Fruit fly (Drosophila melanogaster) whole organism, embryonic: ENCODE data around the gene CG13833.

ENCODE experiments used
- Blimp-1 ChIP-seq: fragments of 200-800 bp; sonication (Bioruptor generic); optimal IDR thresholded peaks from 3 replicates; lab custom pipeline; 2018; ENCODE audit warnings: missing biosample characterization, missing genetic modification characterization, mild to moderate bottlenecking, moderate library complexity, missing genetic modification reagents
- CG10267 ChIP-seq: fragments of 200-800 bp; sonication (Bioruptor generic); optimal IDR thresholded peaks from 2 replicates; lab custom pipeline; 2018; ENCODE audit warnings: missing biosample characterization, mild to moderate bottlenecking, missing genetic modification characterization, moderate library complexity
- CG10366 ChIP-seq: fragments of 200-800 bp; sonication (Bioruptor generic); IDR thresholded peaks from 2 replicates; pipeline ENCODE4 v1.3.6; 2022; ENCODE audit warnings: missing biosample characterization, missing genetic modification characterization
- CG11560 ChIP-seq: fragments of 200-800 bp; sonication (Bioruptor generic); IDR thresholded peaks from 3 replicates; pipeline ENCODE4 v1.3.6; 2022; ENCODE audit warnings: missing biosample characterization, missing genetic modification characterization
- CG11695 ChIP-seq: fragments of 200-800 bp; sonication (Bioruptor generic); IDR thresholded peaks from 3 replicates; pipeline ENCODE4 v1.3.6; 2022; ENCODE audit warnings: missing biosample characterization, missing genetic modification characterization
- CG14667 ChIP-seq: fragments of 200-800 bp; sonication (Bioruptor generic); IDR thresholded peaks from 2 replicates; pipeline ENCODE4 v1.3.6; 2022; ENCODE audit warnings: missing biosample characterization, missing genetic modification characterization
- CG14710 ChIP-seq: fragments of 200-800 bp; sonication (Bioruptor generic); optimal IDR thresholded peaks from 3 replicates; lab custom pipeline; 2019; ENCODE audit warnings: missing biosample characterization, mild to moderate bottlenecking, missing genetic modification characterization, moderate library complexity
- CG15601 ChIP-seq: fragments of 200-800 bp; sonication (Bioruptor generic); optimal IDR thresholded peaks from 3 replicates; lab custom pipeline; 2019; ENCODE audit warnings: missing biosample characterization, mild to moderate bottlenecking, missing genetic modification characterization, moderate library complexity
- CG1602 ChIP-seq: fragments of 200-800 bp; sonication (Bioruptor generic); optimal IDR thresholded peaks from 3 replicates; lab custom pipeline; 2016; ENCODE audit warnings: missing biosample characterization, missing genetic modification characterization
- CG2889 ChIP-seq: fragments of 200-800 bp; sonication (Bioruptor generic); IDR thresholded peaks from 3 replicates; pipeline ENCODE4 v1.3.6; 2022; ENCODE audit warnings: missing biosample characterization, missing genetic modification characterization
- CG30403 ChIP-seq: fragments of 200-800 bp; sonication (Bioruptor generic); optimal IDR thresholded peaks from 3 replicates; lab custom pipeline; 2016; ENCODE audit warnings: missing biosample characterization, missing genetic modification characterization
- CG31365 ChIP-seq: fragments of 200-800 bp; sonication (Bioruptor generic); optimal IDR thresholded peaks from 2 replicates; lab custom pipeline; 2018; ENCODE audit warnings: missing biosample characterization, mild to moderate bottlenecking, missing genetic modification characterization
- CG34376 ChIP-seq: fragments of 200-800 bp; sonication (Bioruptor generic); optimal IDR thresholded peaks from 2 replicates; lab custom pipeline; 2018; ENCODE audit warnings: missing biosample characterization, mild to moderate bottlenecking, missing genetic modification characterization
- CG6765 ChIP-seq: fragments of 200-800 bp; sonication (Bioruptor generic); optimal IDR thresholded peaks from 3 replicates; lab custom pipeline; 2017; ENCODE audit warnings: missing biosample characterization, mild to moderate bottlenecking, missing genetic modification characterization
- CG8924 ChIP-seq: fragments of 200-800 bp; optimal IDR thresholded peaks from 3 replicates; lab custom pipeline; 2019; ENCODE audit warnings: missing biosample characterization, mild to moderate bottlenecking, missing genetic modification characterization, moderate library complexity
- HHEX ChIP-seq: fragments of 200-800 bp; sonication (Bioruptor generic); optimal IDR thresholded peaks from 3 replicates; lab custom pipeline; 2017; ENCODE audit warnings: missing biosample characterization, mild to moderate bottlenecking, missing genetic modification characterization, missing genetic modification reagents
- Hand ChIP-seq: fragments of 200-800 bp; sonication (Bioruptor generic); optimal IDR thresholded peaks from 2 replicates; lab custom pipeline; 2017; ENCODE audit warnings: mild to moderate bottlenecking, missing biosample characterization, missing genetic modification reagents, missing genetic modification characterization
- Max ChIP-seq: fragments of 200-800 bp; sonication (Bioruptor generic); optimal IDR thresholded peaks from 2 replicates; lab custom pipeline; 2016; ENCODE audit warnings: missing biosample characterization, mild to moderate bottlenecking, missing genetic modification characterization
- Neu2 ChIP-seq: fragments of 200-800 bp; sonication (Bioruptor generic); optimal IDR thresholded peaks from 3 replicates; lab custom pipeline; 2016; ENCODE audit warnings: missing biosample characterization, missing genetic modification characterization, borderline replicate concordance
- Oaz ChIP-seq: fragments of 200-800 bp; sonication (Bioruptor generic); IDR thresholded peaks from 2 replicates; pipeline ENCODE4 v1.3.6; 2022; ENCODE audit warnings: missing biosample characterization, missing genetic modification characterization
- Sox100B ChIP-seq: fragments of 200-800 bp; sonication (Bioruptor generic); optimal IDR thresholded peaks from 3 replicates; lab custom pipeline; 2018; ENCODE audit warnings: missing biosample characterization, mild to moderate bottlenecking, missing genetic modification characterization
- ac ChIP-seq: fragments of 200-800 bp; sonication (Bioruptor generic); optimal IDR thresholded peaks from 3 replicates; lab custom pipeline; 2017; ENCODE audit warnings: missing biosample characterization, mild to moderate bottlenecking, missing genetic modification characterization
- ase ChIP-seq: fragments of 200-800 bp; sonication (Bioruptor generic); IDR thresholded peaks from 3 replicates; pipeline ENCODE4 v1.3.6; 2022; ENCODE audit warnings: missing biosample characterization, missing genetic modification characterization
- bigmax ChIP-seq: fragments of 200-800 bp; sonication (Bioruptor generic); optimal IDR thresholded peaks from 2 replicates; lab custom pipeline; 2018; ENCODE audit warnings: missing biosample characterization, mild to moderate bottlenecking, missing genetic modification characterization
- caup ChIP-seq: fragments of 200-800 bp; sonication (Bioruptor generic); optimal IDR thresholded peaks from 3 replicates; lab custom pipeline; 2017; ENCODE audit warnings: missing biosample characterization, mild to moderate bottlenecking, missing genetic modification characterization, moderate library complexity; ENCODE audit not compliant: severe bottlenecking
- chinmo ChIP-seq: fragments of 200-800 bp; sonication (Bioruptor generic); IDR thresholded peaks from 4 replicates; pipeline ENCODE4 v1.3.6; 2022; ENCODE audit warnings: missing biosample characterization, missing genetic modification characterization; ENCODE audit not compliant: partially characterized antibody
- ci ChIP-seq: fragments of 200-800 bp; sonication (Bioruptor generic); IDR thresholded peaks from 3 replicates; pipeline ENCODE4 v1.3.6; 2022; ENCODE audit warnings: missing biosample characterization, missing genetic modification characterization
- dmrt99B ChIP-seq: fragments of 200-800 bp; sonication (Bioruptor generic); optimal IDR thresholded peaks from 2 replicates; lab custom pipeline; 2018; ENCODE audit warnings: missing biosample characterization, mild to moderate bottlenecking, missing genetic modification characterization, moderate library complexity
- ewg ChIP-seq: fragments of 200-800 bp; sonication (Bioruptor generic); optimal IDR thresholded peaks from 3 replicates; lab custom pipeline; 2017; ENCODE audit warnings: mild to moderate bottlenecking, missing biosample characterization, missing genetic modification reagents, missing genetic modification characterization
- fd102C ChIP-seq: fragments of 200-800 bp; sonication (Bioruptor generic); optimal IDR thresholded peaks from 2 replicates; lab custom pipeline; 2018; ENCODE audit warnings: missing biosample characterization, mild to moderate bottlenecking, missing genetic modification characterization, moderate library complexity
- lilli ChIP-seq: fragments of 200-800 bp; sonication (Bioruptor generic); optimal IDR thresholded peaks from 3 replicates; lab custom pipeline; 2016; ENCODE audit warnings: missing biosample characterization, missing genetic modification characterization
- nom ChIP-seq: fragments of 200-800 bp; sonication (Bioruptor generic); optimal IDR thresholded peaks from 2 replicates; lab custom pipeline; 2017; ENCODE audit warnings: missing biosample characterization, missing genetic modification characterization, mild to moderate bottlenecking, moderate library complexity, missing genetic modification reagents
- ranshi ChIP-seq: fragments of 200-800 bp; sonication (Bioruptor generic); IDR thresholded peaks from 2 replicates; pipeline ENCODE4 v1.3.6; 2022; ENCODE audit warnings: missing biosample characterization, missing genetic modification characterization
- sima ChIP-seq: fragments of 200-800 bp; sonication (Bioruptor generic); optimal IDR thresholded peaks from 2 replicates; lab custom pipeline; 2016; ENCODE audit warnings: missing biosample characterization, missing genetic modification characterization
- slp2 ChIP-seq: fragments of 200-800 bp; sonication (Bioruptor generic); optimal IDR thresholded peaks from 2 replicates; lab custom pipeline; 2016; ENCODE audit warnings: missing biosample characterization, missing genetic modification characterization
- ttk ChIP-seq: fragments of 200-800 bp; sonication (Bioruptor generic); IDR thresholded peaks from 2 replicates; pipeline ENCODE4 v2.1.2; 2022; ENCODE audit warnings: missing biosample characterization, missing genetic modification characterization
- vnd ChIP-seq: fragments of 200-800 bp; sonication (Bioruptor generic); IDR thresholded peaks from 3 replicates; pipeline ENCODE4 v1.3.6; 2022; ENCODE audit warnings: missing biosample characterization, missing genetic modification characterization; ENCODE audit not compliant: partially characterized antibody
- wdn ChIP-seq: fragments of 200-800 bp; sonication (Bioruptor generic); IDR thresholded peaks from 2 replicates; pipeline ENCODE4 v1.3.6; 2022; ENCODE audit warnings: missing biosample characterization, missing genetic modification characterization
- z ChIP-seq: fragments of 200-800 bp; sonication (Bioruptor generic); IDR thresholded peaks from 3 replicates; pipeline ENCODE4 v1.3.6; 2022; ENCODE audit warnings: missing biosample characterization, missing genetic modification characterization

Gene CG13833

DNA sequence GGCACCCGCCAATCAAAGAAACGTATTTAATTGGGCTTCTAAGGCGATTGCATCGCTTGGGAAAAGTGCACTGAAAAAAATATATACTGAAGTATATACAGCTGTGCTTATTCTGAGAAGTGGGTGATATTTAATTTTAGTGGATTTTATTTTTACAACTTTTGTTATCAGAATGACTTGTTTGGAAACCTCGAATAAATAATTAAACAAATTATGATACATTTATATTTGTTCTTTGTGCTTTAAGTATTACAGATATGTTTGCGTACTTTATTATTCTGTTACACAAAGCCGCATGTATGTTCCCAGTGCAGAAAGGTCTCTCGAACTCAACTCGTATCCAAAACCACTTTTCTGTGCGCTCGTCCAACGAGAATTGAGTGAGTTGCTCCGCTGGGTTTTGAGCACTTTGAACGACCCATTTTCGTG lies 13.3 kb upstream of the CG13833 start (continued):
- TF ChIP-seq ranshi (GFP tag; lab: Robert Waterston, UW): peak; percentile 37; the same call in 1 of the 2 replicates
- peak; percentile 74 for TF ChIP-seq CG10267 (tag; lab: Kevin White, UChicago)
- no peak for TF ChIP-seq CG2889
- peak; percentile 54; the same call in 1 of the 2 replicates for TF ChIP-seq Oaz
- peak; percentile 48 for TF ChIP-seq CG1602 (GFP tag; lab: Kevin White, UChicago)
- TF ChIP-seq CG30403 (GFP tag; lab: Kevin White, UChicago): peak; percentile 82
- peak; percentile 58; the same call in 1 of the 2 replicates for TF ChIP-seq ttk (GFP tag; lab: Robert Waterston, UW)
- TF ChIP-seq CG34376 (GFP tag; lab: Kevin White, UChicago): peak; percentile 34
- peak; percentile 78; the same call in 2 of the 3 replicates for TF ChIP-seq CG11695
- TF ChIP-seq CG10366 (GFP tag; lab: Robert Waterston, UW): peak; percentile 33; the same call in 1 of the 2 replicates
- TF ChIP-seq CG6765 (GFP tag; lab: Kevin White, UChicago): no peak
- no peak for TF ChIP-seq vnd (GFP tag; lab: Robert Waterston, UW)
- no peak for TF ChIP-seq CG31365
- peak; percentile 50 for TF ChIP-seq caup (GFP tag; lab: Kevin White, UChicago)
- TF ChIP-seq CG14667: peak; percentile 43; the same call in 1 of the 2 replicates
- TF ChIP-seq Max (GFP tag; lab: Kevin White, UChicago): peak; percentile 53
- TF ChIP-seq ewg (GFP tag; lab: Kevin White, UChicago): peak; percentile 55
- peak; percentile 92 for TF ChIP-seq dmrt99B
- peak; percentile 90 for TF ChIP-seq z (GFP tag; lab: Robert Waterston, UW)
- peak; percentile 65 for TF ChIP-seq ci (GFP tag; lab: Robert Waterston, UW)
- no peak for TF ChIP-seq sima (GFP tag; lab: Kevin White, UChicago)
- TF ChIP-seq bigmax: no peak
- peak; percentile 58 for TF ChIP-seq HHEX (GFP tag; lab: Kevin White, UChicago)
- TF ChIP-seq CG15601: peak; percentile 76
- 0 out of 2 replicates have a peak, but pooled peaks have one; percentile 36 for TF ChIP-seq wdn (GFP tag; lab: Robert Waterston, UW)
- no peak for TF ChIP-seq chinmo (GFP tag; lab: Robert Waterston, UW)
- 0 out of 3 replicates have a peak, but pooled peaks have one; percentile 42 for TF ChIP-seq CG11560 (tag; lab: Robert Waterston, UW)
- peak; percentile 85 for TF ChIP-seq Sox100B (GFP tag; lab: Kevin White, UChicago)
- no peak for TF ChIP-seq Neu2 (GFP tag; lab: Kevin White, UChicago)
- peak; percentile 56; the same call in 2 of the 3 replicates for TF ChIP-seq ase (GFP tag; lab: Robert Waterston, UW)
- no peak for TF ChIP-seq ac
- peak; percentile 85 for TF ChIP-seq CG8924 (tag; lab: Kevin White, UChicago)
- peak; percentile 46 for TF ChIP-seq slp2 (GFP tag; lab: Kevin White, UChicago)
- peak; percentile 36 for TF ChIP-seq nom
- no peak for TF ChIP-seq fd102C (GFP tag; lab: Kevin White, UChicago)
- peak; percentile 21 for TF ChIP-seq Hand (GFP tag; lab: Kevin White, UChicago)
- TF ChIP-seq CG14710 (tag; lab: Kevin White, UChicago): peak; percentile 74
- TF ChIP-seq lilli (GFP tag; lab: Kevin White, UChicago): peak; percentile 44
- TF ChIP-seq Blimp-1 (GFP tag; lab: Kevin White, UChicago): peak; percentile 80
